Worm (Caenorhabditis elegans): ENCODE data around the gene aexr-2.

aexr-2 gene

DNA sequence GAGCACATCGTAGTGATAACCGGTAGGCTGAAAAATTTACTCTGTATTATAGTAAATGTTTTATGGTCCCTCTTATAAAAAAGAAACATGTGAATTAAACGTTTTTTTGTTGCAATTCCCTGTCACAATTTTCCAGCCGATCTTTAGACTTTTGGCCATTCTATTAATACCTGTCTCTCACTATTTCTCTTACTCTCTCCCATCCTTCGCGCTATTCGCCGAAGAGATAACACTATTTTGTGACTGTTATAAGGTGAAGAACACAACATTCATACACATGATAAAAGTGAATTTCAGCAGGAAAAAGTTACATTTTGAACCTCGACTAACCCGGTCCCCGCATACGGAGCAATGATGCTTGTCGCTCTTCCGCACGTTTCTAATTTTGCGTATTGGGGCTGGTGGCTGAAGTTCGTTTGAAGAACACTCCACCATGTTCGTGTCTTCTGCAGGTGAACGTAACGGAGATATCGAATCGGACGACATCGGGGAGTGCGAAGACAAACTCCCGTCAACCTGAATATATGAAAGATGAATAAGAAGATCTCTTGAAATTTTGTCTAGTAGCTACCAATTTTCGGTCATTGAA lies 7.7 kb upstream of the aexr-2 start:
- TF ChIP-seq fkh-3 (tag; optimal IDR thresholded peaks at IDR 0.05), result no peak
- TF ChIP-seq nhr-120 (GFP tag; IDR thresholded peaks at IDR 0.05), result 0 out of 2 replicates have a peak, but pooled peaks have one; percentile 70
- TF ChIP-seq nhr-80 (tag; optimal IDR thresholded peaks at IDR 0.05), result peak; percentile 81

- TF ChIP-seq nhr-120 (GFP tag; IDR thresholded peaks at IDR 0.05) (peak; percentile 72; the same call in 1 of the 2 replicates), F55B11.4 (tag; optimal IDR thresholded peaks at IDR 0.05; ENCODE audit: borderline replicate concordance, insufficient read depth) (no peak)
These were observed 6.6 kb upstream of the aexr-2 start for ce11 chrX:6637933-6638332.

- TF ChIP-seq him-1 (tag; optimal IDR thresholded peaks at IDR 0.05) (no peak), bed-1 (GFP tag; IDR thresholded peaks at IDR 0.05) (0 out of 2 replicates have a peak, but pooled peaks have one; percentile 33)
These were observed 3.8 kb upstream of the aexr-2 start, which contains the start of gene aexr-1 for ce11 chrX:6635173-6635572. Gene aexr-1 (minus strand): TSS chrX:6635273.

DNA sequence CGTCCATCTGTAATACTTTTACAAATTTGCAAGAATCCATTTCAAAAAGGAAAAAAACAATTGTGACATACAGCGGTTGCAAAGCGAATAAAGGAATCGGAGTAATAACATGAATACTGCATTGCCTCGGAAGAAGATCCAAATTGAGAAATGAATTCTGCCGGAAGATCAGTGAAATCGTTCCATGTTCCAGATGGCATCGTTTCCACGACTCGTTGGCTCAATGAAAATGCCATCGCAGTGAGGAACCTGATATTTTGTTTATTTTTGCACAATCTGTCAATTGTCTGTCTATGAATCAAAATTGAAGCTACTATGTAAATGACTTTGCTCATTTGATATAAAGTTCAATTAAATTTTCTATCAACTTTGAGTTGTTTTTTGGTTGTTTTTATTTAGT lies 692 bp downstream of the aexr-2 start:
- no peak for TF ChIP-seq tbx-9 (tag; optimal IDR thresholded peaks at IDR 0.05; ENCODE audit: borderline replicate concordance)

ce11 chrX:6625275-6625674 lies 6.1 kb downstream of the aexr-2 start:
- TF ChIP-seq madf-8 (GFP tag; conservative IDR thresholded peaks at IDR 0.05) (no peak), ets-4 (GFP tag; optimal IDR thresholded peaks at IDR 0.05) (peak; percentile 17), F37B4.10 (GFP tag; IDR thresholded peaks at IDR 0.05) (0 out of 2 replicates have a peak, but pooled peaks have one; percentile 58), snpc-4 (GFP tag; optimal IDR thresholded peaks at IDR 0.05) (no peak), snpc-4 (tag; optimal IDR thresholded peaks at IDR 0.05) (no peak), ztf-6 (GFP tag; IDR thresholded peaks at IDR 0.05) (no peak)

DNA sequence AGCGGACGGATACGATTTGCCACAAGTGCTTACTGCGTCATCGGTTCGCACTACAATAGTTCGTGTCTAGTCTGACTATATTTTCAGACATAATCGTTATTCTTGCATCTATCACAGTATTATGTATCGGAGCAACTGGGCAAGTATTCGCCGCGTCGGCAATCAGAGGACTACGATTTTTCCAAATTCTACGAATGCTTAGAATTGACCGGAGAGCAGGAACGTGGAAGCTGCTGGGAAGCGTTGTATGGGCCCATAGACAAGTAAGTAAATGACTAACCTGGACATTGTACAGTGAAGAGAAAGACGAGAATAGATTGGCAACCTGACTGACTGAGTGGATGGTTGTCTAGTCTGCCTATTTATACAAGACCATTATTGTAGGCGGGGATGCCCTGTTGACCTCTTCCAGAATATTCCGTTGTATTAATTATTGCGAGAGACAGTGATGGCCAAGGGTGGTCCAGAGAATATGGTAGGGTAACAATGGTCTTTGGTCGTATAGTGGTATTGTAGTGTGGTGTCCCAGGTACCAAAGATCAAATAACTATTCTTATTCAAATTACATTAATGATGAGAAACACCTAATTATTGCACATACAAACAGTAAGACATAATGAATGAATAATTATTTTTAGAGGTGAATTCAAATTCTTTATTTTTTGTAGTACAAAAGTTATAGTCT lies 8.6 kb downstream of the aexr-2 start, which contains the start of gene clec-266:
Gene clec-266 (minus strand): TSS at position 364 of the 685 bp plus-strand sequence.
- TF ChIP-seq ceh-100 (GFP tag; IDR thresholded peaks at IDR 0.05), result no peak
- no peak for TF ChIP-seq nhr-27 (tag; optimal IDR thresholded peaks at IDR 0.05)
- TF ChIP-seq ceh-58 (GFP tag; IDR thresholded peaks at IDR 0.05), result no peak
- no peak for TF ChIP-seq fkh-3 (tag; optimal IDR thresholded peaks at IDR 0.05)
- TF ChIP-seq nhr-80 (tag; optimal IDR thresholded peaks at IDR 0.05), result no peak
- no peak for TF ChIP-seq Y79H2A.3 (GFP tag; conservative IDR thresholded peaks at IDR 0.05)
- TF ChIP-seq attf-6 (GFP tag; IDR thresholded peaks at IDR 0.05), result no peak
- TF ChIP-seq B0261.1 (tag; optimal IDR thresholded peaks at IDR 0.05), result no peak
- no peak for TF ChIP-seq athp-1 (tag; optimal IDR thresholded peaks at IDR 0.05)
- TF ChIP-seq ekl-4 (GFP tag; IDR thresholded peaks at IDR 0.05), result no peak
- no peak for TF ChIP-seq lsl-1 (GFP tag; optimal IDR thresholded peaks at IDR 0.05)
- TF ChIP-seq ztf-22 (GFP tag; optimal IDR thresholded peaks at IDR 0.05), result no peak
- TF ChIP-seq hrde-1 (tag; optimal IDR thresholded peaks at IDR 0.05; ENCODE audit: borderline replicate concordance), result no peak
- no peak for TF ChIP-seq mcd-1 (GFP tag; IDR thresholded peaks at IDR 0.05)
- no peak for TF ChIP-seq F52B5.7 (tag; optimal IDR thresholded peaks at IDR 0.05)
- no peak for TF ChIP-seq tbp1 (GFP tag; optimal IDR thresholded peaks at IDR 0.05)
